Fruit fly (Drosophila melanogaster): ENCODE measurements around the gene TTLL3B.

- no peak for TF ChIP-seq Sin3A (optimal IDR thresholded peaks at IDR 0.05)
- TF ChIP-seq psq (optimal IDR thresholded peaks at IDR 0.05) = no peak
- TF ChIP-seq insv (optimal IDR thresholded peaks at IDR 0.05) = no peak
- TF ChIP-seq ttk (optimal IDR thresholded peaks at IDR 0.05) = no peak
These were observed 18.4 kb downstream of the TTLL3B start for dm6 chr2L:6751037-6751436.
